Worm (Caenorhabditis elegans) whole organism, L1 larva: ENCODE data around the gene C04E12.2.

Experiments
- C04F5.9 ChIP-seq: sonication (generic microtip); optimal IDR thresholded peaks from 2 replicates; lab custom pipeline; 2016; ENCODE audit warnings: missing genetic modification characterization, missing compliant biosample characterization
- aha-1 ChIP-seq: fragments of 150-350 bp; optimal IDR thresholded peaks from 2 replicates; lab custom pipeline; 2014; ENCODE audit warnings: missing biosample characterization, missing genetic modification characterization
- alr-1 ChIP-seq: fragments of 200-800 bp; sonication (Bioruptor generic); optimal IDR thresholded peaks from 2 replicates; lab custom pipeline; 2018; ENCODE audit warnings: borderline replicate concordance, mild to moderate bottlenecking, missing genetic modification characterization, missing compliant biosample characterization
- aly-2 ChIP-seq: fragments of 150-350 bp; optimal IDR thresholded peaks from 2 replicates; lab custom pipeline; 2014; ENCODE audit warnings: missing biosample characterization, missing genetic modification characterization
- blmp-1 ChIP-seq: fragments of 150-350 bp; optimal IDR thresholded peaks from 2 replicates; lab custom pipeline; 2014; ENCODE audit warnings: missing biosample characterization, missing genetic modification characterization
- ceh-8 ChIP-seq: fragments of 200-800 bp; sonication (Bioruptor generic); optimal IDR thresholded peaks from 2 replicates; lab custom pipeline; 2018; ENCODE audit warnings: mild to moderate bottlenecking, missing genetic modification characterization, moderate library complexity, missing compliant biosample characterization
- ceh-82 ChIP-seq, 3 experiments: fragments of 150-350 bp in 1 of 3; sonication (generic microtip) in 2 of 3; optimal IDR thresholded peaks; 2 replicates each; lab custom pipeline; 2014 to 2017; ENCODE audit warnings: missing biosample characterization in 3 of 3, missing genetic modification characterization in 3 of 3
- ceh-90 ChIP-seq: sonication (generic microtip); optimal IDR thresholded peaks from 2 replicates; lab custom pipeline; 2016; ENCODE audit warnings: missing genetic modification characterization, missing compliant biosample characterization
- ces-1 ChIP-seq: fragments of 150-350 bp; optimal IDR thresholded peaks from 2 replicates; lab custom pipeline; 2014; ENCODE audit warnings: missing biosample characterization, missing genetic modification reagents, missing genetic modification characterization
- dpl-1 ChIP-seq, 3 experiments: fragments of 150-350 bp in 2 of 3; sonication (generic microtip) in 1 of 3; optimal IDR thresholded peaks; 2 replicates each; lab custom pipeline; 2014 to 2017; ENCODE audit warnings: missing biosample characterization in 3 of 3, missing genetic modification characterization in 3 of 3, missing genetic modification reagents in 3 of 3
- efl-1 ChIP-seq, 4 experiments: fragments of 150-350 bp; optimal IDR thresholded peaks in 3 of 4; peaks in 1 of 4; 1 replicate in 1 of 4; 2 replicates in 3 of 4; lab custom pipeline; 2014; ENCODE audit warnings: missing biosample characterization in 2 of 4, missing genetic modification characterization in 2 of 4, missing genetic modification reagents in 2 of 4
- egl-13 ChIP-seq: sonication (generic microtip); optimal IDR thresholded peaks from 2 replicates; lab custom pipeline; 2016; ENCODE audit warnings: missing genotype, missing genetic modification reagents, missing genetic modification characterization, missing compliant biosample characterization
- elt-3 ChIP-seq, 6 experiments: fragments of 150-350 bp in 1 of 6; sonication (generic microtip); optimal IDR thresholded peaks; 2 replicates each; lab custom pipeline; 2017 to 2018; ENCODE audit warnings: missing biosample characterization in 6 of 6, missing genetic modification characterization in 6 of 6, inconsistent platforms in 1 of 6
- fkh-10 ChIP-seq: sonication (generic microtip); optimal IDR thresholded peaks from 2 replicates; lab custom pipeline; 2017; ENCODE audit warnings: missing biosample characterization, missing genetic modification reagents, missing genetic modification characterization
- fos-1 ChIP-seq: fragments of 150-350 bp; optimal IDR thresholded peaks from 2 replicates; lab custom pipeline; 2014; ENCODE audit warnings: missing biosample characterization, missing genetic modification characterization
- hlh-4 ChIP-seq: sonication (generic microtip); optimal IDR thresholded peaks from 2 replicates; lab custom pipeline; 2016; ENCODE audit warnings: mild to moderate bottlenecking, missing genetic modification characterization, missing compliant biosample characterization
- irx-1 ChIP-seq: sonication (generic microtip); optimal IDR thresholded peaks from 2 replicates; lab custom pipeline; 2016; ENCODE audit warnings: missing genetic modification characterization, missing compliant biosample characterization
- lin-13 ChIP-seq: fragments of 150-350 bp; optimal IDR thresholded peaks from 2 replicates; lab custom pipeline; 2014; ENCODE audit warnings: missing biosample characterization, missing genetic modification reagents, missing genetic modification characterization
- lin-14 ChIP-seq: fragments of 200-800 bp; sonication (Bioruptor generic); optimal IDR thresholded peaks from 2 replicates; lab custom pipeline; 2018; ENCODE audit warnings: mild to moderate bottlenecking, missing genetic modification characterization, moderate library complexity, missing compliant biosample characterization
- lin-15B ChIP-seq: fragments of 150-350 bp; sonication (generic microtip); optimal IDR thresholded peaks from 3 replicates; lab custom pipeline; 2014; ENCODE audit warnings: missing biosample characterization, missing genetic modification characterization
- lin-35 ChIP-seq, 2 experiments: fragments of 150-350 bp; optimal IDR thresholded peaks; 2 replicates each; lab custom pipeline; 2014; ENCODE audit warnings: missing biosample characterization in 2 of 2, missing genetic modification characterization in 2 of 2, missing genetic modification reagents in 2 of 2
- lir-3 ChIP-seq: sonication (generic microtip); optimal IDR thresholded peaks from 2 replicates; lab custom pipeline; 2016; ENCODE audit warnings: mild to moderate bottlenecking, missing genetic modification characterization, moderate library complexity, missing compliant biosample characterization; ENCODE audit not compliant: poor library complexity
- nhr-11 ChIP-seq: fragments of 150-350 bp; optimal IDR thresholded peaks from 2 replicates; lab custom pipeline; 2014; ENCODE audit warnings: missing biosample characterization, missing genetic modification characterization
- nhr-12 ChIP-seq: sonication (generic microtip); optimal IDR thresholded peaks from 2 replicates; lab custom pipeline; 2017; ENCODE audit warnings: missing biosample characterization, missing genetic modification characterization
- nhr-19 ChIP-seq: fragments of 200-800 bp; sonication (Bioruptor generic); conservative IDR thresholded peaks from 2 replicates; pipeline ENCODE4 v1.3.6; 2022; ENCODE audit warnings: missing genetic modification characterization, missing compliant biosample characterization
- nhr-20 ChIP-seq: sonication (generic microtip); optimal IDR thresholded peaks from 2 replicates; lab custom pipeline; 2016; ENCODE audit warnings: mild to moderate bottlenecking, missing genetic modification characterization, missing compliant biosample characterization
- nhr-237 ChIP-seq: fragments of 150-350 bp; optimal IDR thresholded peaks from 2 replicates; lab custom pipeline; 2014; ENCODE audit warnings: missing biosample characterization, missing genetic modification characterization
- nhr-47 ChIP-seq: sonication (generic microtip); optimal IDR thresholded peaks from 2 replicates; lab custom pipeline; 2016; ENCODE audit warnings: mild to moderate bottlenecking, missing genetic modification characterization, moderate library complexity, missing compliant biosample characterization
- nhr-71 ChIP-seq: sonication (generic microtip); optimal IDR thresholded peaks from 2 replicates; lab custom pipeline; 2016; ENCODE audit warnings: mild to moderate bottlenecking, missing genetic modification characterization, moderate library complexity, missing compliant biosample characterization
- nhr-85 ChIP-seq: sonication (generic microtip); peaks from one replicate; lab custom pipeline; 2016; ENCODE audit warnings: missing genetic modification characterization, inconsistent platforms, missing compliant biosample characterization
- pag-3 ChIP-seq: sonication (generic microtip); optimal IDR thresholded peaks from 2 replicates; lab custom pipeline; 2017; ENCODE audit warnings: missing genetic modification characterization, mild to moderate bottlenecking, missing compliant biosample characterization, antibody characterized with exemption, borderline replicate concordance; ENCODE audit not compliant: insufficient read depth
- rnt-1 ChIP-seq: sonication (generic microtip); optimal IDR thresholded peaks from 2 replicates; lab custom pipeline; 2016; ENCODE audit warnings: mild to moderate bottlenecking, missing genetic modification characterization, moderate library complexity, missing compliant biosample characterization
- snpc-4 ChIP-seq: fragments of 150-350 bp; optimal IDR thresholded peaks from 2 replicates; lab custom pipeline; 2014; ENCODE audit warnings: missing biosample characterization, missing genetic modification characterization
- snu-23 ChIP-seq: sonication (generic microtip); optimal IDR thresholded peaks from 2 replicates; lab custom pipeline; 2016; ENCODE audit warnings: missing genetic modification characterization, missing compliant biosample characterization
- tlp-1 ChIP-seq: fragments of 150-350 bp; optimal IDR thresholded peaks from 2 replicates; lab custom pipeline; 2014; ENCODE audit warnings: missing biosample characterization, missing genetic modification characterization
- unc-130 ChIP-seq: fragments of 150-350 bp; optimal IDR thresholded peaks from 2 replicates; lab custom pipeline; 2017; ENCODE audit warnings: missing biosample characterization, missing genetic modification characterization, inconsistent platforms
- unc-30 ChIP-seq: sonication (generic microtip); optimal IDR thresholded peaks from 2 replicates; lab custom pipeline; 2017; ENCODE audit warnings: missing biosample characterization, missing genetic modification characterization
- unc-62 ChIP-seq: fragments of 150-350 bp; optimal IDR thresholded peaks from 2 replicates; lab custom pipeline; 2014; ENCODE audit warnings: missing biosample characterization, missing genetic modification reagents, missing genetic modification characterization
- unc-86 ChIP-seq: sonication (generic microtip); optimal IDR thresholded peaks from 2 replicates; lab custom pipeline; 2016; ENCODE audit warnings: missing genetic modification characterization, missing compliant biosample characterization
- unc-98 ChIP-seq: fragments of 200-800 bp; sonication (Bioruptor generic); IDR thresholded peaks from 2 replicates; pipeline ENCODE4 v1.3.6; 2022; ENCODE audit warnings: missing genetic modification characterization, missing compliant biosample characterization
- zip-4 ChIP-seq: fragments of 200-800 bp; sonication (Bioruptor generic); optimal IDR thresholded peaks from 2 replicates; lab custom pipeline; 2018; ENCODE audit warnings: mild to moderate bottlenecking, missing genetic modification characterization, moderate library complexity, missing compliant biosample characterization
- ztf-4 ChIP-seq: fragments of 150-350 bp; optimal IDR thresholded peaks from 2 replicates; lab custom pipeline; 2014; ENCODE audit warnings: missing biosample characterization, missing genetic modification characterization

The C04E12.2 gene

DNA sequence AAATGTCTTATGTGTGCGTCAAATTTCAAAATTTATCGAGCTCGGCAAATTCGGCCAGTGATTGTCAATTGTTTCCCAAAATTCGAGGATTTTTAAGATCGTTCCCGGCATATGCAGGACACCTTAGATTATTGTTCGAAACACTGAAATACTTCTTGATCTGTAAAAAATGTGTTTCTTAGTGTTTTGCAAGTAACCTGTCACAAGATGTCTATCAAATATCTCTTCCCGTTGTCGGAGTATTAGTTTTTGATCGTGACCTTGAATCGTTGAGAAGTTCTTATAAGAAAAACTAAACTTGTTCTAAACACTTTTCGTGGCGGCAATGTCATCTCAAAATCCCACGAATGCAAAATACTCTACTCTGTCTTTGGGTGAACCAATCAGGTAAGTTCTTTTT, 5.4 kb upstream of the C04E12.2 start, which contains the start of gene C04E12.4:
TSS of gene C04E12.4 (plus strand) at position 301 of the 400 bp plus-strand sequence.
- TF ChIP-seq fos-1: no peak
- TF ChIP-seq snpc-4 (tag; lab: Kevin White, UChicago): no peak
- no peak for TF ChIP-seq pag-3 (tag; lab: Kevin White, UChicago)
- no peak for TF ChIP-seq ceh-82 (tag; optimal IDR thresholded peaks at IDR 0.05; lab: Kevin White, UChicago)
- no peak for TF ChIP-seq irx-1 (tag; lab: Kevin White, UChicago)
- no peak for TF ChIP-seq C04F5.9 (tag; lab: Kevin White, UChicago)
- TF ChIP-seq elt-3 (tag; optimal IDR thresholded peaks at IDR 0.05; lab: Kevin White, UChicago): peak in 1 of 6 experiments; percentile 38
- no peak for TF ChIP-seq efl-1 (optimal IDR thresholded peaks at IDR 0.05; lab: Kevin White, UChicago)
- peak in 1 of 2 experiments; percentile 47 for TF ChIP-seq efl-1 (GFP tag; optimal IDR thresholded peaks at IDR 0.05 in 1 of 2; lab: Kevin White, UChicago)
- no peak for TF ChIP-seq unc-98 (GFP tag; lab: Robert Waterston, UW)
- TF ChIP-seq unc-130 (tag; lab: Kevin White, UChicago): no peak
- no peak for TF ChIP-seq aha-1 (tag; lab: Kevin White, UChicago)
- TF ChIP-seq zip-4 (GFP tag; lab: Kevin White, UChicago): no peak
- TF ChIP-seq nhr-85 (tag; lab: Kevin White, UChicago): no peak
- TF ChIP-seq nhr-20 (tag; lab: Kevin White, UChicago): peak; percentile 16
- TF ChIP-seq hlh-4 (tag; lab: Kevin White, UChicago): no peak
- no peak for TF ChIP-seq lin-35 (GFP tag; optimal IDR thresholded peaks at IDR 0.05; lab: Kevin White, UChicago)
- TF ChIP-seq egl-13: no peak
- TF ChIP-seq blmp-1 (tag; lab: Kevin White, UChicago): no peak
- no peak for TF ChIP-seq aly-2 (tag; lab: Kevin White, UChicago)
- no peak for TF ChIP-seq ceh-8 (GFP tag; lab: Kevin White, UChicago)
- TF ChIP-seq dpl-1 (GFP tag; optimal IDR thresholded peaks at IDR 0.05; lab: Kevin White, UChicago): no peak
- TF ChIP-seq nhr-237 (tag; lab: Kevin White, UChicago): no peak
- TF ChIP-seq lir-3 (tag; lab: Kevin White, UChicago): no peak

- TF ChIP-seq unc-130 (tag; lab: Kevin White, UChicago): no peak
- no peak for TF ChIP-seq tlp-1 (tag; lab: Kevin White, UChicago)
- no peak for TF ChIP-seq nhr-11
- no peak for TF ChIP-seq alr-1 (tag; lab: Kevin White, UChicago)
- TF ChIP-seq, all 84 proteins: peak for 0
Observed at ce11 chrV:3372673-3373072, 4.8 kb downstream of the C04E12.2 start, which contains the start of gene srx-121. srx-121 (minus strand) TSS chrV:3372773.

ce11 chrV:3376973-3377372, 9.1 kb downstream of the C04E12.2 start, which contains the start of gene srbc-2:
srbc-2 (minus strand) TSS chrV:3377073.
- no peak for TF ChIP-seq lin-13
- no peak for TF ChIP-seq tlp-1 (tag; lab: Kevin White, UChicago)
- TF ChIP-seq nhr-20 (tag; lab: Kevin White, UChicago): no peak
- TF ChIP-seq elt-3 (tag; optimal IDR thresholded peaks at IDR 0.05; lab: Kevin White, UChicago): no peak
- TF ChIP-seq nhr-12: no peak
- TF ChIP-seq unc-86: no peak
- no peak for TF ChIP-seq unc-30
- no peak for TF ChIP-seq lin-14 (GFP tag; lab: Kevin White, UChicago)
- TF ChIP-seq ces-1 (GFP tag; lab: Kevin White, UChicago): no peak
- no peak for TF ChIP-seq blmp-1 (tag; lab: Kevin White, UChicago)
- no peak for TF ChIP-seq nhr-71 (tag; lab: Kevin White, UChicago)

ce11 chrV:3388299-3388698, 20.4 kb downstream of the C04E12.2 start:
- TF ChIP-seq dpl-1 (GFP tag; optimal IDR thresholded peaks at IDR 0.05; lab: Kevin White, UChicago) (peak in 2 of 3 experiments; percentile 15 to 17), lin-35 (GFP tag; optimal IDR thresholded peaks at IDR 0.05; lab: Kevin White, UChicago) (peak in 1 of 2 experiments; percentile 14), nhr-71 (tag; lab: Kevin White, UChicago) (peak; percentile 52), rnt-1 (tag; lab: Kevin White, UChicago) (peak; percentile 58), unc-62 (GFP tag; lab: Kevin White, UChicago) (no peak), ztf-4 (tag; lab: Kevin White, UChicago) (no peak), efl-1 (optimal IDR thresholded peaks at IDR 0.05; lab: Kevin White, UChicago) (peak; percentile 15 to 17), efl-1 (GFP tag; optimal IDR thresholded peaks at IDR 0.05 in 1 of 2; lab: Kevin White, UChicago) (no peak), fkh-10 (GFP tag; lab: Kevin White, UChicago) (no peak), lin-14 (GFP tag; lab: Kevin White, UChicago) (peak; percentile 85), snu-23 (GFP tag; lab: Kevin White, UChicago) (peak; percentile 42), lin-15B (tag; lab: Kevin White, UChicago) (no peak), nhr-19 (GFP tag; lab: Robert Waterston, UW) (peak; percentile 53), blmp-1 (tag; lab: Kevin White, UChicago) (peak; percentile 26), ceh-90 (tag; lab: Kevin White, UChicago) (no peak), nhr-47 (peak; percentile 21), nhr-85 (tag; lab: Kevin White, UChicago) (peak; percentile 49), nhr-20 (tag; lab: Kevin White, UChicago) (peak; percentile 60)
